Fruit fly (Drosophila melanogaster): ENCODE data around the gene CG43084.

CG43084 gene

dm6 chr3L:15670455-15670854, 19.8 kb downstream of the CG43084 start:
- TF ChIP-seq ovo (GFP tag; optimal IDR thresholded peaks at IDR 0.05): no peak

dm6 chr3L:15672800-15673199, 22.1 kb downstream of the CG43084 start:
- TF ChIP-seq CG5204 (GFP tag; optimal IDR thresholded peaks at IDR 0.05): no peak
- TF ChIP-seq ovo (GFP tag; optimal IDR thresholded peaks at IDR 0.05): no peak
- no peak for TF ChIP-seq bab1 (GFP tag; optimal IDR thresholded peaks at IDR 0.05)
- no peak for TF ChIP-seq Hr96 (GFP tag; optimal IDR thresholded peaks at IDR 0.05)
- TF ChIP-seq CG1620 (GFP tag; optimal IDR thresholded peaks at IDR 0.05): no peak
- TF ChIP-seq Mnt (GFP tag; optimal IDR thresholded peaks at IDR 0.05): no peak
- TF ChIP-seq kay (GFP tag; ENCODE audit: borderline replicate concordance): no peak
- TF ChIP-seq tj (GFP tag; optimal IDR thresholded peaks at IDR 0.05): no peak
- no peak for TF ChIP-seq CG11617 (GFP tag; optimal IDR thresholded peaks at IDR 0.05)
- TF ChIP-seq cic (GFP tag; optimal IDR thresholded peaks at IDR 0.05): no peak
- no peak for TF ChIP-seq cnc (optimal IDR thresholded peaks at IDR 0.05)
- TF ChIP-seq CG12768 (GFP tag; optimal IDR thresholded peaks at IDR 0.05): no peak
- TF ChIP-seq CG7045 (GFP tag; optimal IDR thresholded peaks at IDR 0.05): no peak
- TF ChIP-seq CG33017 (tag; optimal IDR thresholded peaks at IDR 0.05): no peak
- TF ChIP-seq Crg-1 (GFP tag; optimal IDR thresholded peaks at IDR 0.05): no peak
- no peak for TF ChIP-seq CG7101 (tag; optimal IDR thresholded peaks at IDR 0.05)
- TF ChIP-seq toe (GFP tag; optimal IDR thresholded peaks at IDR 0.05): no peak
- TF ChIP-seq Clk (GFP tag; optimal IDR thresholded peaks at IDR 0.05): no peak

- TF ChIP-seq kay (GFP tag; ENCODE audit: borderline replicate concordance): no peak
Observed at dm6 chr3L:15675111-15675510, 24.5 kb downstream of the CG43084 start.

- no peak for TF ChIP-seq CG12768 (GFP tag; optimal IDR thresholded peaks at IDR 0.05)
Observed at dm6 chr3L:15677662-15678061, 27.0 kb downstream of the CG43084 start.

dm6 chr3L:15678284-15678683, 27.6 kb downstream of the CG43084 start:
- TF ChIP-seq Mnt (GFP tag; optimal IDR thresholded peaks at IDR 0.05) (no peak), bab1 (GFP tag; optimal IDR thresholded peaks at IDR 0.05) (no peak), CG12768 (GFP tag; optimal IDR thresholded peaks at IDR 0.05) (no peak), toe (GFP tag; optimal IDR thresholded peaks at IDR 0.05) (no peak), CG11617 (GFP tag; optimal IDR thresholded peaks at IDR 0.05) (no peak), CG7045 (GFP tag; optimal IDR thresholded peaks at IDR 0.05) (no peak), kay (GFP tag; ENCODE audit: borderline replicate concordance) (no peak), Crg-1 (GFP tag; optimal IDR thresholded peaks at IDR 0.05) (no peak)

dm6 chr3L:15679420-15679819, 28.8 kb downstream of the CG43084 start, which contains the start of gene CG7304:
TSS of gene CG7304 (plus strand) at chr3L:15679720.
- no peak for TF ChIP-seq CG7045 (GFP tag; optimal IDR thresholded peaks at IDR 0.05)
- no peak for TF ChIP-seq CG1620 (GFP tag; optimal IDR thresholded peaks at IDR 0.05)
- no peak for TF ChIP-seq CG11617 (GFP tag; optimal IDR thresholded peaks at IDR 0.05)
- TF ChIP-seq Clk (GFP tag; optimal IDR thresholded peaks at IDR 0.05): no peak
- no peak for TF ChIP-seq CG7101 (tag; optimal IDR thresholded peaks at IDR 0.05)
- TF ChIP-seq cnc (optimal IDR thresholded peaks at IDR 0.05): no peak
- TF ChIP-seq CG12768 (GFP tag; optimal IDR thresholded peaks at IDR 0.05): no peak
- no peak for TF ChIP-seq Hr96 (GFP tag; optimal IDR thresholded peaks at IDR 0.05)
- TF ChIP-seq Crg-1 (GFP tag; optimal IDR thresholded peaks at IDR 0.05): no peak
- no peak for TF ChIP-seq cic (GFP tag; optimal IDR thresholded peaks at IDR 0.05)
- no peak for TF ChIP-seq CG14711 (tag; optimal IDR thresholded peaks at IDR 0.05)
- no peak for TF ChIP-seq Mnt (GFP tag; optimal IDR thresholded peaks at IDR 0.05)
- no peak for TF ChIP-seq bab1 (GFP tag; optimal IDR thresholded peaks at IDR 0.05)
- no peak for TF ChIP-seq CG33017 (tag; optimal IDR thresholded peaks at IDR 0.05)

- TF ChIP-seq Hr96 (GFP tag; optimal IDR thresholded peaks at IDR 0.05): no peak
- no peak for TF ChIP-seq bab1 (GFP tag; optimal IDR thresholded peaks at IDR 0.05)
- TF ChIP-seq cnc (optimal IDR thresholded peaks at IDR 0.05): no peak
- no peak for TF ChIP-seq ovo (GFP tag; optimal IDR thresholded peaks at IDR 0.05)
- TF ChIP-seq CG12768 (GFP tag; optimal IDR thresholded peaks at IDR 0.05): no peak
- TF ChIP-seq tj (GFP tag; optimal IDR thresholded peaks at IDR 0.05): no peak
- TF ChIP-seq pad (GFP tag; optimal IDR thresholded peaks at IDR 0.05): no peak
- TF ChIP-seq CG7045 (GFP tag; optimal IDR thresholded peaks at IDR 0.05): no peak
Observed at dm6 chr3L:15683345-15683922, 32.8 kb downstream of the CG43084 start, which contains the start of the genes CG7579 and Pgant8. TSS of gene CG7579 (minus strand) at chr3L:15683445. TSS of gene Pgant8 (plus strand) at chr3L:15683872.

- TF ChIP-seq kay (GFP tag; ENCODE audit: borderline replicate concordance) (no peak), Crg-1 (GFP tag; optimal IDR thresholded peaks at IDR 0.05) (no peak), Hr96 (GFP tag; optimal IDR thresholded peaks at IDR 0.05) (no peak), CG11617 (GFP tag; optimal IDR thresholded peaks at IDR 0.05) (no peak), CG7045 (GFP tag; optimal IDR thresholded peaks at IDR 0.05) (no peak)
Observed at dm6 chr3L:15684017-15684416, 33.4 kb downstream of the CG43084 start.

Data from whole organism, adult.